Worm (Caenorhabditis elegans) whole organism, L4 larva: Measurements from ENCODE around the gene F10E7.6.

Source experiments
- fkh-10 ChIP-seq: fragments of 150-350 bp; optimal IDR thresholded peaks from 2 replicates; lab custom pipeline; 2014; ENCODE audit warnings: missing biosample characterization, missing genetic modification reagents, missing genetic modification characterization
- nhr-76 ChIP-seq: fragments of 150-350 bp; optimal IDR thresholded peaks from 2 replicates; lab custom pipeline; 2014; ENCODE audit warnings: missing biosample characterization, missing genetic modification characterization

DNA sequence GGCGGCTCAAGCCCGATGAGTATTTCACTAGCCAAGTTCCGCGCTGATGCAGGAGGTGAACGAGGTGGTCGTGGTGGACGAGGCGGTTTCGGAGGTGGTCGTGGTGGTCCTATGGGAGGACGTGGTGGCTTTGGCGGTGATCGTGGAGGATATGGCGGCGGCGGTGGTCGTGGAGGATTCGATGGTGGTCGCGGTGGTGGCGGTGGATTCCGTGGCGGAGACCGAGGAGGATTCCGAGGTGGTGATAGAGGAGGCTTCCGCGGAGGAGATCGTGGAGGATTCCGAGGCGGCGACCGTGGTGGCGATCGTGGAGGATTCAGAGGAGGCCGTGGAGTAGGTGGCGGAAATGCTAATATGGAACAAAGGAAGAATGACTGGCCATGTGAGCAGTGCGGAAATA lies 41.8 kb downstream of the F10E7.6 start:
- no peak for TF ChIP-seq fkh-10
- no peak for TF ChIP-seq nhr-76 (tag; lab: Kevin White, UChicago)
